Fruit fly (Drosophila melanogaster): ENCODE measurements around the gene e.
A peak's percentile ranks its signal among the peaks of the same experiment; 100 is the strongest.

e gene

dm6 chr3R:21205680-21206326 lies 31.2 kb downstream of the e start:
- peak; percentile 14 for TF ChIP-seq Sp1 (GFP tag; optimal IDR thresholded peaks at IDR 0.05)
- TF ChIP-seq Hr78 (GFP tag; optimal IDR thresholded peaks at IDR 0.05): no peak
- TF ChIP-seq sage (GFP tag; optimal IDR thresholded peaks at IDR 0.05): peak; percentile 28
- TF ChIP-seq h (GFP tag; optimal IDR thresholded peaks at IDR 0.05): peak; percentile 39
- TF ChIP-seq tai (GFP tag; optimal IDR thresholded peaks at IDR 0.05): no peak
- no peak for TF ChIP-seq Hr83 (GFP tag; optimal IDR thresholded peaks at IDR 0.05; ENCODE audit: poor library complexity, severe bottlenecking)
- no peak for TF ChIP-seq usp (GFP tag; optimal IDR thresholded peaks at IDR 0.05)
- no peak for TF ChIP-seq jim (GFP tag; optimal IDR thresholded peaks at IDR 0.05)
- peak; percentile 10 for TF ChIP-seq ey (GFP tag; optimal IDR thresholded peaks at IDR 0.05)
- TF ChIP-seq CrebA (GFP tag; optimal IDR thresholded peaks at IDR 0.05; ENCODE audit: borderline replicate concordance): no peak
- TF ChIP-seq pan (optimal IDR thresholded peaks at IDR 0.05): no peak
- TF ChIP-seq N (GFP tag; optimal IDR thresholded peaks at IDR 0.05): no peak
- peak; percentile 21 for TF ChIP-seq Dif (GFP tag; optimal IDR thresholded peaks at IDR 0.05; ENCODE audit: partially characterized antibody)
- TF ChIP-seq Jra (GFP tag; optimal IDR thresholded peaks at IDR 0.05): no peak
- no peak for TF ChIP-seq psq (GFP tag; optimal IDR thresholded peaks at IDR 0.05)
- no peak for TF ChIP-seq GATAd (GFP tag; optimal IDR thresholded peaks at IDR 0.05)
- no peak for TF ChIP-seq lola (GFP tag; optimal IDR thresholded peaks at IDR 0.05)
- no peak for TF ChIP-seq CG32264 (GFP tag; optimal IDR thresholded peaks at IDR 0.05)
- peak; percentile 24 for TF ChIP-seq br (GFP tag; optimal IDR thresholded peaks at IDR 0.05)
- no peak for TF ChIP-seq Rel (GFP tag; optimal IDR thresholded peaks at IDR 0.05)
- no peak for TF ChIP-seq Rel (tag; optimal IDR thresholded peaks at IDR 0.05)
- no peak for TF ChIP-seq dsf (GFP tag; optimal IDR thresholded peaks at IDR 0.05; ENCODE audit: borderline replicate concordance)
- no peak for TF ChIP-seq Myc (optimal IDR thresholded peaks at IDR 0.05)
- TF ChIP-seq Vsx2 (GFP tag; optimal IDR thresholded peaks at IDR 0.05; ENCODE audit: partially characterized antibody): no peak
- peak; percentile 26 for TF ChIP-seq Dfd (GFP tag; optimal IDR thresholded peaks at IDR 0.05)
- TF ChIP-seq Mio (GFP tag; optimal IDR thresholded peaks at IDR 0.05): no peak
- no peak for TF ChIP-seq Hnf4 (GFP tag; optimal IDR thresholded peaks at IDR 0.05)
- TF ChIP-seq woc (GFP tag; optimal IDR thresholded peaks at IDR 0.05): no peak
- no peak for TF ChIP-seq OdsH (GFP tag; optimal IDR thresholded peaks at IDR 0.05)
- TF ChIP-seq HLH106 (tag; optimal IDR thresholded peaks at IDR 0.05): peak; percentile 31
- no peak for TF ChIP-seq sv (GFP tag; optimal IDR thresholded peaks at IDR 0.05)
- TF ChIP-seq Abd-B (GFP tag; optimal IDR thresholded peaks at IDR 0.05): no peak
- peak in 1 of 2 experiments; percentile 36 for TF ChIP-seq foxo (GFP tag; optimal IDR thresholded peaks at IDR 0.05)
- no peak for TF ChIP-seq dmrt93B (GFP tag; optimal IDR thresholded peaks at IDR 0.05)
- TF ChIP-seq fru (GFP tag; optimal IDR thresholded peaks at IDR 0.05): peak; percentile 33
- TF ChIP-seq brk (GFP tag; optimal IDR thresholded peaks at IDR 0.05): no peak
- TF ChIP-seq dl (GFP tag; optimal IDR thresholded peaks at IDR 0.05; ENCODE audit: insufficient read depth in 1 of 2, partially characterized antibody in 2 of 2): no peak
- no peak for TF ChIP-seq CG9705 (GFP tag; optimal IDR thresholded peaks at IDR 0.05)
- peak; percentile 31 for TF ChIP-seq rgr (GFP tag; optimal IDR thresholded peaks at IDR 0.05)

dm6 chr3R:21204500-21205167 lies 32.3 kb downstream of the e start:
- TF ChIP-seq dl (GFP tag; optimal IDR thresholded peaks at IDR 0.05; ENCODE audit: insufficient read depth in 1 of 2, partially characterized antibody in 2 of 2) (peak; percentile 64 to 81), brk (GFP tag; optimal IDR thresholded peaks at IDR 0.05) (peak; percentile 28), Abd-B (GFP tag; optimal IDR thresholded peaks at IDR 0.05) (no peak), Vsx2 (GFP tag; optimal IDR thresholded peaks at IDR 0.05; ENCODE audit: partially characterized antibody) (peak; percentile 23), fru (GFP tag; optimal IDR thresholded peaks at IDR 0.05) (peak; percentile 90), CG32264 (GFP tag; optimal IDR thresholded peaks at IDR 0.05) (peak; percentile 65), h (GFP tag; optimal IDR thresholded peaks at IDR 0.05) (peak; percentile 85), Dif (GFP tag; optimal IDR thresholded peaks at IDR 0.05; ENCODE audit: partially characterized antibody) (peak; percentile 85), br (GFP tag; optimal IDR thresholded peaks at IDR 0.05) (peak; percentile 77), sv (GFP tag; optimal IDR thresholded peaks at IDR 0.05) (peak; percentile 76), Sp1 (GFP tag; optimal IDR thresholded peaks at IDR 0.05) (peak; percentile 68), Hr83 (GFP tag; optimal IDR thresholded peaks at IDR 0.05; ENCODE audit: poor library complexity, severe bottlenecking) (no peak), woc (GFP tag; optimal IDR thresholded peaks at IDR 0.05) (peak; percentile 49), ey (GFP tag; optimal IDR thresholded peaks at IDR 0.05) (peak; percentile 85), Mio (GFP tag; optimal IDR thresholded peaks at IDR 0.05) (no peak), pan (optimal IDR thresholded peaks at IDR 0.05) (no peak), Hnf4 (GFP tag; optimal IDR thresholded peaks at IDR 0.05) (peak; percentile 50), HLH106 (tag; optimal IDR thresholded peaks at IDR 0.05) (peak; percentile 66), psq (GFP tag; optimal IDR thresholded peaks at IDR 0.05) (peak; percentile 58), OdsH (GFP tag; optimal IDR thresholded peaks at IDR 0.05) (peak; percentile 77), dmrt93B (GFP tag; optimal IDR thresholded peaks at IDR 0.05) (peak; percentile 42), CG9705 (GFP tag; optimal IDR thresholded peaks at IDR 0.05) (no peak), rgr (GFP tag; optimal IDR thresholded peaks at IDR 0.05) (peak; percentile 80), jim (GFP tag; optimal IDR thresholded peaks at IDR 0.05) (no peak), foxo (GFP tag; optimal IDR thresholded peaks at IDR 0.05) (peak in 1 of 2 experiments; percentile 81)

Measured in whole organism, wandering third instar larva.